Worm (Caenorhabditis elegans): Measurements from ENCODE around the gene R03E9.2.

DNA sequence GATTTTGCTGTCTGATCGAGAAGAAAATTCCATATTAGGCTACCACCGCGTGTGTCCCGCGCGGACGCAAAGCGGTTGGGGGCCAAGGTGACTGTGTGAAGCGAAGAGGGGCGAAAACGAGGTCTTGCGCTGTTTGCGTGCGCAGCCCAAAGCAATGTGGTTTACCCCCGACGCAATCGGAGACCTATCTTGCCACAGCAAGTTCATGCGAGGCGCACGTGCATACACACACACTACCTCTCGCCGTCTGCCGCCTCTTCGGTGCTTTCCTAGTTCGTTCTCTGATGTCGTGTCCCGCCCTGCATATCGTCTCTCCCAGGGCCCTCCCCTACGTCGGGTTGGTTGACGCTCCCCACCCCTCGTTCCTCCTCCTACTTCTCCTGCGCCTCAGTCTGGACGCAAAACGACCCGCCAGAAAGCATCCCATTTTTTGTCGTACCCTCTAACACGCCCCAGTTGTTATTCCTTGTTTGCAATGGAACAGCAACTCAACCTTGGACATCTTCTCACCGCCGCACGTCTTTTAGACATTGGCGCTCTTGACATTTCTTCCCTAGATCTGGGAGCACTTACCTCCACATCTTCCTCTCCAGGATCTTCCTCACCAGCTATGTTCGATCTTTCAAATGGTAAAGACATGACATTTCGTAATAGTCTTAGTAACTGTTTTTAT lies 9.0 kb upstream of the R03E9.2 start, which contains the start of gene mdl-1:
- TF ChIP-seq unc-62 (GFP tag; optimal IDR thresholded peaks at IDR 0.05), result peak; percentile 51
- TF ChIP-seq ztf-11 (tag; optimal IDR thresholded peaks at IDR 0.05), result peak; percentile 76
- TF ChIP-seq nhr-12 (tag; optimal IDR thresholded peaks at IDR 0.05), result no peak
- TF ChIP-seq elt-1 (tag; optimal IDR thresholded peaks at IDR 0.05; ENCODE audit: borderline replicate concordance, insufficient read depth), result peak; percentile 81
- peak; percentile 56 for TF ChIP-seq M03D4.4 (tag; optimal IDR thresholded peaks at IDR 0.05)
- TF ChIP-seq blmp-1 (tag; optimal IDR thresholded peaks at IDR 0.05), result peak; percentile 11
- no peak for TF ChIP-seq nhr-28 (tag; optimal IDR thresholded peaks at IDR 0.05)
